Fruit fly (Drosophila melanogaster) whole organism, larva: ENCODE data around the gene CG15890.

Experiments used
- noc ChIP-seq: fragments of 200-800 bp; sonication (Bioruptor generic); optimal IDR thresholded peaks from 3 replicates; lab custom pipeline; 2019; ENCODE audit warnings: missing biosample characterization, mild to moderate bottlenecking, missing genetic modification characterization, moderate library complexity

The CG15890 gene

DNA sequence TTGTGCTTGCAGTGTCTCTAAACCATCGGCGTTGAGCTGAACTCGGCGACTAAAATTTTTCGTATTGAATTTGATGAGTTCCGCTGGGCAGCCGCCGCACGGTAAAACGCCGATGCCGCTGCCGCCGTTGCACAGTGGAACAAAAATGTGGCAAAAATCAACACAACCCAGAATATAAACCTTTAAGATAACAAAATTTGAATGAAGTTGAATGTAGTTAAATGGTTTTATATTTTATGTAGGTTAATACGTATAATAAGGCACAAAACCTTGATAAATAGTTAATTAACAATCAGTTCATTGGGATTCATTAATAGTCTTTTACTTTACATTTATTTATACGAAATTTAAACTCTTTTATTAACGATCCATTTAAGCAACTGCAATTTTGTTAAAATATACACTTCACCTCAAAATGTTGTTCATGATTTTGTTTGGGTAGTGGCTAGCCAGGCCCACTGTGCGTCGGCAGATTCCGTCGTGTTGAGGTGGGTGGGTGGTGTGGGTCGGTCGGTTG, at the start of gene CG15890:
Gene CG15890 (minus strand): TSS at position 51 of the 517 bp plus-strand sequence.
- TF ChIP-seq noc = no peak

DNA sequence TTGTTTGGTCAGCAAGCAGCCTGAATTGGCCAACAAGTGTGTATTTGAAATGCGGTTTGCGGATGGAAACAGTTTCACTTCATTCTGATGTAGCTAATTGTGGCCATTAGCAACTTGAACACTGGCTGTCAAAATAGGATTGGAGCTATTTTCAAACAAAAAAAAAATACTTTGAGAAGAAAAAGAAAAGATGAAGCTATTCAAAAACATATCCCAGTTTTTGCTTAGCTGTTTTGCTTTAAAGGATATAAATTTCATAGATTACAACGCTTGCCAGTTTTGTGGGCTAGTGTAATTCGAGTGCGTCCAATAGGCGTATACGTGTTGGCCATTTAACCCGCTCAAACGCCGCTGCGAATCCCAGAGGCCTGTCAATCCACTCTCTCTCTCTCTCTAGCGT, 46.7 kb upstream of the CG15890 start:
- no peak for TF ChIP-seq noc

- TF ChIP-seq noc = peak; percentile 66
Measured at dm6 chrX:14810433-14810832, 44.8 kb upstream of the CG15890 start.

dm6 chrX:14805646-14806045, 40.1 kb upstream of the CG15890 start:
- TF ChIP-seq noc = no peak

DNA sequence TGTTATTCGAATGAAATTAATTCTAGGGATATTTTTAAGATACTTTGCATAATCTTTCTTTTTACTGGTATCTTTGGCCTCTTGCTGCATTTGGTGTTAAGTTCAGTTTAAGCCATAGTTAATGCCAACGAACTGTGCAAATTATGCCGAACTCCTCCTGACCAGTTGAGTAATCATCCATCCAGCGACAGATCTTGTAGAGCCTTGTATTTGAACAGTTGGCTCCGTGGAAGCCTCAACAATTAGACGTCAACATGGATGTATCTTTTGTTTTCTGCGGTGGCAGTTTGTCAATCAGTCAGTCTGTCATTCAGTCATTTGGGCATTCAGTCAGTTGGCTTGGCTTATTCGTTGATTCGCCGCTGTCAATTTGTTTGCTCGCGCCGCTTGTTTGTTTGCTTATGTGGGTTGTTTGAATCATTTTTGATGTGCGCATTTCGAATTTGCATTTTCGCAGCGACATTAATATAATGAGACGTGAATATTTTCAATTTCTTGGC, 37.1 kb upstream of the CG15890 start:
- peak; percentile 8 for TF ChIP-seq noc

DNA sequence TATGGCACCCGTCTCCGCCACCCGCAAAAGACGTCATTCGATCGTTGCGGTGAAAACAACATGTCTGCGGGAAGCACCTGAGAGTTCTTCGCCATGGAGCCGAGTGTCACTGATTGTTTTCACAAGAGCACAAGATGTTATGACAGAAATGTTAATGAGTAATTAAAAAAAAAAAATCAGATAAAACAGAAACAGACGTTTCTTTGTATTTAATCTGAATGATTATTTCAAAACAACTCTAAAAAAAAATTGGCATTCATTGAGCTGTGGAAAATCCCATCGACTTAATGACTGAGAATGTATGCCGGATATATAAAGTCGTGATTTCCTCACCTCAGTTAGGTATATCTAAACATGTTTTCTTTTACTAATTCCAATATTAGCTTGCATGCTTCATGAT, 20.9 kb upstream of the CG15890 start, which contains the start of gene Ag5r:
Gene Ag5r (minus strand): TSS at position 101 of the 400 bp plus-strand sequence.
- TF ChIP-seq noc = no peak

- peak; percentile 76 for TF ChIP-seq noc
Measured at dm6 chrX:14784002-14784568, 18.5 kb upstream of the CG15890 start, which contains the start of gene Ag5r2. Ag5r2 (minus strand) TSS chrX:14784052.

DNA sequence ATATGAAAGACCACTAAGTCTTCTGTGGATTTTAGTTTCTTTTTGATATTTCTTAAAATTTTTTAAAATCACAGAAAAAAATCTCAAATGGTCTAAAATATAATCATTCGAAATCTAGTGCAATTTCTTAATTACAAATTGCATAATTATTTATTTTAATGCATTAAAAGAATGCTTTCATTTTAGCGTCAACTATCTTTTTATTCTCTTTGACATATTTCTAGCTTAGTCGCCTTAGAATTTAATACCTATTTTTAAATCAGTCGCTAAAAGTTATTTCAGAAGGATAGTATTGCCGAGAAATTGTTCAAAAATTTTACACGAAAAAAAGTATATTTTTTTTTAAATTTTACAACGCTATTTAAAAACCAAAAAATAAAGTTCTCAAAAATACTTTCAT, 10.9 kb upstream of the CG15890 start, which contains the start of gene CG5347:
Gene CG5347 (plus strand): TSS at position 301 of the 400 bp plus-strand sequence.
- TF ChIP-seq noc = no peak

DNA sequence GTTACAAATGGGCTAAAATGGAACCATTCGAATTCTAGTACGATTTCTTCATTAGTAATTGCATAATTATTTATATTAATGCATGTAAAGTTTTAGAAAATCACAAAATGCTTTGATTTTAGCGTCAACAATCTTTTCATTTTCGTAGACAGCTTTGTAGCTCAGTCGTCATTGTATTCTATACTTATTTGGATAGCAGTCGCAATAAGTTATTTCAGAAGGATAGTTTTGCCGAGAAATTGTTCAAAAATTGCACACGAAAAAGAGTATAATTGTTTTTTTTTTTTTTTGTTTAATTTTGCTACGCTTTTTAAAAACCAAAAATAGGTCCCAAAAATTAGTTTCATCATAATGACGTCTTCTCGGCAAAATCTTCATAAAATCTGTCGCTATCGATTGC, 9.4 kb upstream of the CG15890 start, which contains the start of gene CG5334:
Gene CG5334 (plus strand): TSS at position 301 of the 400 bp plus-strand sequence.
- TF ChIP-seq noc = no peak

- no peak for TF ChIP-seq noc
Measured at dm6 chrX:14765024-14765423, 563 bp downstream of the CG15890 start.

DNA sequence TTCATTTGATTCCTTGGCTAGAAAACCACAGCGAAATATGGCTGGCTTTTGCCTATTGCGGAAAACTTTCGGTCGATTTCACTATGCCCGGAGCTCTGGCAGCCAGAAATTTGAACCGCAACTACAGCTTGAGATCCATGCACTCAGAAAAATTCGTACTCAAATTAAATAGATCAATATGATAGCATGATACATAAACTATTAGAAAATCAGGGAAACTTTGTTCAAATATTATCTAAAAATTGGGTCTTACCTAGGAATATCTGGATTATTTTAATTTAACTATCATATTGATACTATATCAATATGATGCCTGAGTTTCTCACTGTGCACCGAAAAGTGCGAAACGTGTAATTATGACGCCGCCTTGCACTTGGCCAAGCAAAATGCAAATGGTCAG, 14.4 kb downstream of the CG15890 start:
- TF ChIP-seq noc = no peak

dm6 chrX:14750448-14750847, 15.1 kb downstream of the CG15890 start:
- TF ChIP-seq noc = no peak

- TF ChIP-seq noc = no peak
Measured at dm6 chrX:14749086-14749874, 16.3 kb downstream of the CG15890 start, which contains the start of gene NetB. NetB (minus strand) TSS chrX:14749376.

- TF ChIP-seq noc = no peak
Measured at dm6 chrX:14743819-14744218, 21.8 kb downstream of the CG15890 start.

- no peak for TF ChIP-seq noc
Measured at dm6 chrX:14738420-14738819, 27.2 kb downstream of the CG15890 start.

DNA sequence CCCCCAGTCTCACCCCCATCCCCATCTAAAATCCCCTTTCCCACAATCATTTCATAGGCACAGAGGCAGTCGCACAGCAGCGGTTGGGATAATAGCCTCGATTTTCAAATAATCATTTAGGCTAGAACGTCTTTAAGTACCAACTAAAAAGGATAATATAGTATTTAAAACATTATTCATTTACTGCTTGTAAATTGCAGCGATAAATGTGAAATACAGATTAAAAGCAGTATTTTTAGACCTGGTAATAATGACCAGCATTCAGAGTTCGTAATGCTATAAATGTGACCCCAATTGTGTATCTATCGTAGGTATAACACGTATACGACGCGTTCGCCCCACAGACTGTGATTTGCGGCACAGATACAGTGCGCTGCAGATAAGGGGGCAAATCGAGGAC, 38.0 kb downstream of the CG15890 start:
- TF ChIP-seq noc = no peak

DNA sequence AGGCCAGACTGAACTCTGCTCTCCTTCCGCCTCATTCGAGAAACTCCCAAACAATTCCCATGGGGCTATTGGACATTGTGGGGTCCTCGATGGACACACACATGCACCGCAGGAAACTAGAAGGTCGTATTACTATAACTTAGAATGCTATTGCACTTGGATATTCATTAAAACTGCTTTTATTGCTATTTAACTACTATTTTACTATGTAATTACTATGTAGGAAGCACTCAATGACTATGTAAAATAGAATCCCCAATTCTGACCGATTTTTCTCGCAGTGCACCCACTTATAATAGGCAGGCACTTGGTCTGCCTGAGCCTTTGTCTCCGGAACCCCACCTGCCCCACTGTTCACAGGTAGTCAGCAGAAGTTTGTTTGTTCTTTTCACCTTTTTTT, 40.5 kb downstream of the CG15890 start:
- TF ChIP-seq noc = no peak

DNA sequence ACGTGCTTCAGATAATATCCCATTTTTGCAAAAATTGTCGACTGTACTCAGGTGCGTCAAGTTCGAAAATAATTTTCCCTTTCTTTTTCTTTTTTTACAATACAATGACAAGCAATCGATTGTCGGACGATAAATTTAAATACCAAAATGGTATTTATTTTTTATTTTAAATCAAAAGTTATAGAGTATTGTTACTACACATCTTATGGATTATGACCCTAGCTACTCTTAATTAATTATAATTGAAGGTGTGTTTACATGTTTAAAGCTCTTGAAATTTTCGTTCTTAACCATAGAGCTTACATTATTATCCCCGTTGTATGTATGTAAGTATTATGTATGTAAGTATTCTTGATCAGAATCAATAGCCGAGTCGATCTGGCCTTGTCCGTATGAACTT, 46.7 kb downstream of the CG15890 start, which contains the start of gene hog:
Gene hog (minus strand): TSS at position 101 of the 400 bp plus-strand sequence.
- TF ChIP-seq noc = no peak
